Worm (Caenorhabditis elegans) whole organism, young adult: ENCODE results near the gene T02G5.3.

Experiments
- C06A6.2 ChIP-seq: fragments of 200-800 bp; sonication (Bioruptor generic); conservative IDR thresholded peaks from 2 replicates; pipeline ENCODE4 v1.3.6; 2022; ENCODE audit warnings: missing genetic modification characterization, missing compliant biosample characterization
- F55B11.4 ChIP-seq: sonication (generic microtip); optimal IDR thresholded peaks from 2 replicates; lab custom pipeline; 2016; ENCODE audit warnings: missing compliant biosample characterization, missing genetic modification characterization, borderline replicate concordance; ENCODE audit not compliant: insufficient read depth
- F57C9.4 ChIP-seq: sonication (generic microtip); optimal IDR thresholded peaks from 2 replicates; lab custom pipeline; 2017; ENCODE audit warnings: mild to moderate bottlenecking, missing genetic modification characterization, missing compliant biosample characterization
- ceh-58 ChIP-seq: fragments of 200-800 bp; sonication (Bioruptor generic); IDR thresholded peaks from 2 replicates; pipeline ENCODE4 v1.3.6; 2022; ENCODE audit warnings: missing genetic modification characterization, missing compliant biosample characterization
- die-1 ChIP-seq: sonication (generic microtip); optimal IDR thresholded peaks from 2 replicates; lab custom pipeline; 2016; ENCODE audit warnings: missing genotype, mild to moderate bottlenecking, missing genetic modification characterization, missing compliant biosample characterization
- lag-1 ChIP-seq: fragments of 200-800 bp; sonication (Bioruptor generic); IDR thresholded peaks from 2 replicates; pipeline ENCODE4 v1.3.6; 2022; ENCODE audit warnings: missing genetic modification reagents, missing genetic modification characterization, missing compliant biosample characterization
- snpc-3.4 ChIP-seq: sonication (generic microtip); optimal IDR thresholded peaks from 2 replicates; lab custom pipeline; 2017; ENCODE audit warnings: missing genetic modification characterization, mild to moderate bottlenecking, missing compliant biosample characterization, antibody characterized with exemption, moderate library complexity, missing genotype, missing genetic modification reagents
- tbp1 ChIP-seq: fragments of 200-800 bp; sonication (Bioruptor generic); optimal IDR thresholded peaks from 2 replicates; lab custom pipeline; 2018; ENCODE audit warnings: mild to moderate bottlenecking, missing genetic modification characterization, missing compliant biosample characterization
- unc-130 ChIP-seq: sonication (generic microtip); optimal IDR thresholded peaks from 2 replicates; lab custom pipeline; 2016; ENCODE audit warnings: missing genetic modification reagents, missing genetic modification characterization, missing compliant biosample characterization
- ztf-22 ChIP-seq: fragments of 200-800 bp; sonication (Bioruptor generic); optimal IDR thresholded peaks from 2 replicates; lab custom pipeline; 2018; ENCODE audit warnings: mild to moderate bottlenecking, missing genetic modification characterization, moderate library complexity, missing compliant biosample characterization

- TF ChIP-seq tbp1 (no peak), die-1 (tag; lab: Kevin White, UChicago) (no peak), unc-130 (GFP tag; lab: Kevin White, UChicago) (no peak), F57C9.4 (no peak), snpc-3.4 (tag; lab: Kevin White, UChicago) (no peak), lag-1 (GFP tag; lab: Robert Waterston, UW) (no peak), F55B11.4 (tag; lab: Kevin White, UChicago) (no peak), ceh-58 (no peak), C06A6.2 (GFP tag; lab: Robert Waterston, UW) (no peak), ztf-22 (no peak)
Observed at ce11 chrII:7070434-7070833, 22.8 kb upstream of the T02G5.3 start.
